Fruit fly (Drosophila melanogaster) ovary, adult (tissue): Measurements from ENCODE around the gene bi.

Experiments used
- CG17801 ChIP-seq: fragments of 200-800 bp; optimal IDR thresholded peaks from 2 replicates; lab custom pipeline; 2019; ENCODE audit warnings: missing biosample characterization, mild to moderate bottlenecking, missing genetic modification characterization, moderate library complexity; ENCODE audit not compliant: partially characterized antibody

Gene bi

dm6 chrX:4442506-4442905, 29.9 kb downstream of the bi start:
- no peak for TF ChIP-seq CG17801 (GFP tag; lab: Kevin White, UChicago)

DNA sequence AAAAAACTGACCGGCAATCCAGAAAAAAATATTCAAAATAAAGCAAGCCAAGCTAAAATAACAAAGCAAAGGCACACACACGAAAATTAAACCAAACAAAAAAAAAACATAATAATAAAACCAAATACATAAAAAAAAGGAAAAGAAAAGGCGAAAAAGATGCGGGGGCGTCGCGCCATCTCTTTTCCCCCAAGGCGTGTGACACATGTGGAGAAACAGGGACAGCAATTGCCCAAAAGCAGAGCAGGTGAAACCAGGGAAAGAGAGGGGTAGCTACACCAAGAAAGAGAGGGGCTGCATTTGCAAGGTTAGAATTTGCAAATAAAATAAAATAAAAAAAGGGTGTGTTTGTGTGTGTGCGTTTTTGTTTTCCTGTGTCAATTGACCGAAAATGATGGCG, 32.2 kb downstream of the bi start:
- TF ChIP-seq CG17801 (GFP tag; lab: Kevin White, UChicago), result no peak

- no peak for TF ChIP-seq CG17801 (GFP tag; lab: Kevin White, UChicago)
Measured at dm6 chrX:4446009-4446408, 33.4 kb downstream of the bi start.

- TF ChIP-seq CG17801 (GFP tag; lab: Kevin White, UChicago), result no peak
Measured at dm6 chrX:4447584-4447983, 34.9 kb downstream of the bi start.

DNA sequence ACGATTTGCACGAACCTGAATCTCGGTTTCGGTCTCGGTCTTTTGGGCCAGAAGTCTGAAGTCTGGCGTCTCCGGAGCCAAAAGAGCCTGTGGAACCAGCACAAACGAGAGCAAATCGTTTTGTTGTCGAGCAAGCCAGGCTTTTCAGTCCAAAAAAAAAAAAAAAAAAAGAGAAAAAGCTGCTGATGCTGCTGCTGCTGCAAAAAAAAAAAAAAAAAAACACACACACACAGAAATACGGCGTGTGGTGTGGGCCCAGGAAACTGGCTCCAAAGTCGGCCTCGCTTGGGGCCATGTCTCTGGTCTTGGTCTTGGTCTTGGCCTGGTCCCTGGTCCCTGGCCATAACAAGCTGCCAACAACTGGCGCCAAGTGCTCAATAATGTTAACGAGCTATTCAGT, 36.0 kb downstream of the bi start:
- no peak for TF ChIP-seq CG17801 (GFP tag; lab: Kevin White, UChicago)

- TF ChIP-seq CG17801 (GFP tag; lab: Kevin White, UChicago), result no peak
Measured at dm6 chrX:4449514-4449913, 36.9 kb downstream of the bi start.

- no peak for TF ChIP-seq CG17801 (GFP tag; lab: Kevin White, UChicago)
Measured at dm6 chrX:4452938-4453337, 40.3 kb downstream of the bi start.

dm6 chrX:4454630-4455029, 42.0 kb downstream of the bi start:
- TF ChIP-seq CG17801 (GFP tag; lab: Kevin White, UChicago), result no peak

dm6 chrX:4457790-4458189, 45.1 kb downstream of the bi start:
- no peak for TF ChIP-seq CG17801 (GFP tag; lab: Kevin White, UChicago)

- no peak for TF ChIP-seq CG17801 (GFP tag; lab: Kevin White, UChicago)
Measured at dm6 chrX:4459636-4460035, 47.0 kb downstream of the bi start.

- no peak for TF ChIP-seq CG17801 (GFP tag; lab: Kevin White, UChicago)
Measured at dm6 chrX:4461972-4462371, 49.3 kb downstream of the bi start.

dm6 chrX:4469160-4469559, 56.5 kb downstream of the bi start:
- no peak for TF ChIP-seq CG17801 (GFP tag; lab: Kevin White, UChicago)

- no peak for TF ChIP-seq CG17801 (GFP tag; lab: Kevin White, UChicago)
Measured at dm6 chrX:4473940-4474339, 61.3 kb downstream of the bi start.

DNA sequence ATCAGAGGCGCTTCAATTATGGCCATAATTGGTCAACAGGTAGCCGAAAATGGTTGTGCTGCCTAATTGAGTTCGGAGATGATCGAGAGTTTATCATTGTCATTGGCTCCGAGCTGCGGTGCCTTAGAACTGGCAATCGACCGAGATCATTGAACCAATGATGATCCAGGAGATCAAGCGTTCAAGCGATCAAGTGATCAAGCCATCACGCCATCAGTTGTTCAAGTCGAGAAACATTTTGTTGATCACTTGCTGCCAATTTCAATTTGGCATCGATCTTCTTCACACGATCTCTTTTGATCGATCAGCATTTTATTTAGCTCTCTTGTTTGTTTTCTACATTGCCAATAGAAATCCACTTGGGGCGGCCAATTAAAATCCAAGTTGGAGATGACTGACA, 61.7 kb downstream of the bi start:
- no peak for TF ChIP-seq CG17801 (GFP tag; lab: Kevin White, UChicago)

DNA sequence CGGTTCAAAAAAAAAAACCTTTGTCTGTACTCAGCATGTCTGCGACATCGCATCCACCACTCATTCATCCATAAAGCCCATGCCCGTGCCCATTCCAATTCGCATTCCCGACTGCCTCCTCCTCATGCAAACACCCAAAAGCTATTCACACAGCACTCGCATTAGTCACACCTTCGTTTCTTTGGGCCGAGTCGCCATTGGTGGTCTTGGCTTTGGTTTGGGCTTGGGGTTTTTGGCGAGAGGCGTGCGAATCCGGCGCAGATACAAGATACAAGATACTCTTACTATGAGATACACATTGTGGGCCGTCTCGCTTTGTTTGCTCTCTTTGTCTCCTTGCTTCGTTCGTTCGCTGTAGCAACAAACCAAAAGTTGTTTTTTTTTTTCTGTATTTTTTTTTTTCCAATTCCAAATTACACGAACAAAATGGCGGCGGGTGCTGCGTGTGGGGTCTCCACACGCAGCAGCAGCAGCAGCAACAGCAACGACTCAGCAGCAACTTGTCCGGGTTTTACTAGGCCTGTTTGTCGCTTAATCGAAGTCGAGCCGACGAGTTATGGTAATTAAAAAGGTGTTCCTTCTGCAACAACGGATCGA, 64.2 kb downstream of the bi start:
- TF ChIP-seq CG17801 (GFP tag; lab: Kevin White, UChicago), result no peak

DNA sequence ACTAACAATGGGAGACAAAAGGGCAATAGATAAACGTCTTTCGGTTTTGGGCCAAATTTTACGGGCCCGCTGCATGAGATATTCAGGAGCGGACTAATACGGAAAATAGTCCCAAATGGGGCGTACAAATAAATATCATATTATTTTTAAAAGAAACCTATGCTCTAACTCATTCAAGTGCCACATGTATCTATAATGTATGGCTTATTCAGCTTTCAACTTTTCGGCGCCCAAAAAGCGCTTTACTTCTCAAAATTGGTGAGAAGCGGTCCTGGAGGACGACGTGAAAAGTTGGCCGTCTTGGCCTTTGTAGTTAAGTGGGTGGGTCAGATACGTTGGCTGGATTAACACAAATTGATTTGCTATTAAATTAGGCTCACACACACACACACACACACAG, 68.2 kb downstream of the bi start:
- TF ChIP-seq CG17801 (GFP tag; lab: Kevin White, UChicago), result no peak
